Worm (Caenorhabditis elegans) whole organism, L1 larva: ENCODE results near the gene Y67D8C.22.

Experiments used
- aly-2 ChIP-seq: fragments of 150-350 bp; optimal IDR thresholded peaks from 2 replicates; lab custom pipeline; 2014; ENCODE audit warnings: missing biosample characterization, missing genetic modification characterization
- blmp-1 ChIP-seq: fragments of 150-350 bp; optimal IDR thresholded peaks from 2 replicates; lab custom pipeline; 2014; ENCODE audit warnings: missing biosample characterization, missing genetic modification characterization
- ceh-88 ChIP-seq: fragments of 200-800 bp; sonication (Bioruptor generic); IDR thresholded peaks from 2 replicates; pipeline ENCODE4 v1.3.6; 2022; ENCODE audit warnings: missing genetic modification characterization, missing compliant biosample characterization
- ceh-90 ChIP-seq: sonication (generic microtip); optimal IDR thresholded peaks from 2 replicates; lab custom pipeline; 2016; ENCODE audit warnings: missing genetic modification characterization, missing compliant biosample characterization
- ces-1 ChIP-seq: fragments of 150-350 bp; optimal IDR thresholded peaks from 2 replicates; lab custom pipeline; 2014; ENCODE audit warnings: missing biosample characterization, missing genetic modification reagents, missing genetic modification characterization
- dpl-1 ChIP-seq, 3 experiments: fragments of 150-350 bp in 2 of 3; sonication (generic microtip) in 1 of 3; optimal IDR thresholded peaks; 2 replicates each; lab custom pipeline; 2014 to 2017; ENCODE audit warnings: missing biosample characterization in 3 of 3, missing genetic modification characterization in 3 of 3, missing genetic modification reagents in 3 of 3
- efl-1 ChIP-seq, 4 experiments: fragments of 150-350 bp; optimal IDR thresholded peaks in 3 of 4; peaks in 1 of 4; 1 replicate in 1 of 4; 2 replicates in 3 of 4; lab custom pipeline; 2014; ENCODE audit warnings: missing biosample characterization in 2 of 4, missing genetic modification characterization in 2 of 4, missing genetic modification reagents in 2 of 4
- efl-3 ChIP-seq: fragments of 200-800 bp; sonication (Bioruptor generic); optimal IDR thresholded peaks from 2 replicates; lab custom pipeline; 2018; ENCODE audit warnings: mild to moderate bottlenecking, missing genetic modification characterization, missing compliant biosample characterization
- fkh-4 ChIP-seq: sonication (generic microtip); optimal IDR thresholded peaks from 2 replicates; lab custom pipeline; 2016; ENCODE audit warnings: missing compliant biosample characterization, missing genetic modification characterization, borderline replicate concordance
- fkh-8 ChIP-seq: sonication (generic microtip); optimal IDR thresholded peaks from 2 replicates; lab custom pipeline; 2016; ENCODE audit warnings: mild to moderate bottlenecking, missing genetic modification characterization, missing compliant biosample characterization
- fos-1 ChIP-seq: fragments of 150-350 bp; optimal IDR thresholded peaks from 2 replicates; lab custom pipeline; 2014; ENCODE audit warnings: missing biosample characterization, missing genetic modification characterization
- hlh-17 ChIP-seq: fragments of 200-800 bp; sonication (Bioruptor generic); optimal IDR thresholded peaks from 2 replicates; lab custom pipeline; 2018; ENCODE audit warnings: missing genetic modification characterization, mild to moderate bottlenecking, missing compliant biosample characterization, moderate library complexity, borderline replicate concordance
- hpl-2 ChIP-seq: fragments of 150-350 bp; optimal IDR thresholded peaks from 2 replicates; lab custom pipeline; 2014; ENCODE audit warnings: missing biosample characterization, missing genetic modification reagents, missing genetic modification characterization
- isw-1 ChIP-seq: fragments of 200-800 bp; sonication (Bioruptor generic); IDR thresholded peaks from 2 replicates; pipeline ENCODE4 v1.3.6; 2022; ENCODE audit warnings: missing genetic modification characterization, missing compliant biosample characterization
- jun-1 ChIP-seq: fragments of 150-350 bp; optimal IDR thresholded peaks from 2 replicates; lab custom pipeline; 2014; ENCODE audit warnings: missing biosample characterization, missing genetic modification reagents, missing genetic modification characterization
- lin-14 ChIP-seq: fragments of 200-800 bp; sonication (Bioruptor generic); optimal IDR thresholded peaks from 2 replicates; lab custom pipeline; 2018; ENCODE audit warnings: mild to moderate bottlenecking, missing genetic modification characterization, moderate library complexity, missing compliant biosample characterization
- mab-9 ChIP-seq: fragments of 200-800 bp; sonication (Bioruptor generic); IDR thresholded peaks from 2 replicates; pipeline ENCODE4 v1.3.6; 2022; ENCODE audit warnings: missing genetic modification reagents, missing genetic modification characterization, missing compliant biosample characterization
- mdl-1 ChIP-seq, 2 experiments: fragments of 150-350 bp; optimal IDR thresholded peaks; 2 replicates each; lab custom pipeline; 2014 to 2017; ENCODE audit warnings: missing biosample characterization in 2 of 2, missing genetic modification characterization in 2 of 2, inconsistent platforms in 1 of 2
- mef-2 ChIP-seq: fragments of 150-350 bp; optimal IDR thresholded peaks from 2 replicates; lab custom pipeline; 2014; ENCODE audit warnings: missing biosample characterization, missing genetic modification characterization
- nhr-12 ChIP-seq: sonication (generic microtip); optimal IDR thresholded peaks from 2 replicates; lab custom pipeline; 2017; ENCODE audit warnings: missing biosample characterization, missing genetic modification characterization
- nhr-237 ChIP-seq: fragments of 150-350 bp; optimal IDR thresholded peaks from 2 replicates; lab custom pipeline; 2014; ENCODE audit warnings: missing biosample characterization, missing genetic modification characterization
- nhr-47 ChIP-seq: sonication (generic microtip); optimal IDR thresholded peaks from 2 replicates; lab custom pipeline; 2016; ENCODE audit warnings: mild to moderate bottlenecking, missing genetic modification characterization, moderate library complexity, missing compliant biosample characterization
- nhr-71 ChIP-seq: sonication (generic microtip); optimal IDR thresholded peaks from 2 replicates; lab custom pipeline; 2016; ENCODE audit warnings: mild to moderate bottlenecking, missing genetic modification characterization, moderate library complexity, missing compliant biosample characterization
- nhr-85 ChIP-seq: sonication (generic microtip); peaks from one replicate; lab custom pipeline; 2016; ENCODE audit warnings: missing genetic modification characterization, inconsistent platforms, missing compliant biosample characterization
- nhr-90 ChIP-seq: sonication (generic microtip); optimal IDR thresholded peaks from 2 replicates; lab custom pipeline; 2016; ENCODE audit warnings: mild to moderate bottlenecking, missing genetic modification characterization, missing compliant biosample characterization; ENCODE audit not compliant: poor library complexity
- rnt-1 ChIP-seq: sonication (generic microtip); optimal IDR thresholded peaks from 2 replicates; lab custom pipeline; 2016; ENCODE audit warnings: mild to moderate bottlenecking, missing genetic modification characterization, moderate library complexity, missing compliant biosample characterization
- snpc-4 ChIP-seq: fragments of 150-350 bp; optimal IDR thresholded peaks from 2 replicates; lab custom pipeline; 2014; ENCODE audit warnings: missing biosample characterization, missing genetic modification characterization
- sox-4 ChIP-seq: sonication (generic microtip); optimal IDR thresholded peaks from 2 replicates; lab custom pipeline; 2016; ENCODE audit warnings: missing genetic modification characterization, missing compliant biosample characterization
- unc-130 ChIP-seq: fragments of 150-350 bp; optimal IDR thresholded peaks from 2 replicates; lab custom pipeline; 2017; ENCODE audit warnings: missing biosample characterization, missing genetic modification characterization, inconsistent platforms
- unc-62 ChIP-seq: fragments of 150-350 bp; optimal IDR thresholded peaks from 2 replicates; lab custom pipeline; 2014; ENCODE audit warnings: missing biosample characterization, missing genetic modification reagents, missing genetic modification characterization
- xbp-1 ChIP-seq: sonication (generic microtip); optimal IDR thresholded peaks from 2 replicates; lab custom pipeline; 2016; ENCODE audit warnings: missing genetic modification characterization, missing compliant biosample characterization
- zip-4 ChIP-seq: fragments of 200-800 bp; sonication (Bioruptor generic); optimal IDR thresholded peaks from 2 replicates; lab custom pipeline; 2018; ENCODE audit warnings: mild to moderate bottlenecking, missing genetic modification characterization, moderate library complexity, missing compliant biosample characterization
- ztf-11 ChIP-seq, 2 experiments: sonication (generic microtip); optimal IDR thresholded peaks; 2 replicates each; lab custom pipeline; 2016 to 2017; ENCODE audit warnings: missing genetic modification characterization in 2 of 2, missing biosample characterization in 1 of 2, missing compliant biosample characterization in 1 of 2

Gene Y67D8C.22

DNA sequence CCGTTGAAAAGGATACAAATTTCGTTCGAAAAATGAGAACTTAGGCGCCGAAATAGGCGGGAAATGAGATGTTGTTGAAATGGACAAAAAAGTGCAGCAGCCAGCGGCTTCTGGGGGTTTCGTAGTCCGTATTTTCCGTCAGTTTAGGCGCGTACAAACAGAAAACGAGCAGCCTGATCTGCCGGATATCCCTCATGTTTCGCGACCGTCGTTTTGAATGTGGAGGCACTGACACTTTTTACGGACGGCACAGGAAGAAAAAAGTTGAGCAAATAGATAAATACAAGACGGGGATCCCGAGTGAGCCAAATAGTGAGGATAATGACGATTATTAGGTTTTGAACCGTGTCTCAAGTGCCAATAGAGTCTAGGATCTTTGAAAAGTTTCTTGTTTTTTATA is at the start of gene Y67D8C.22:
TSS of gene Y67D8C.22 (minus strand) at position 101 of the 400 bp plus-strand sequence.
- no peak for TF ChIP-seq hlh-17
- TF ChIP-seq fkh-8 (tag; lab: Kevin White, UChicago), result no peak

- no peak for TF ChIP-seq hpl-2
- TF ChIP-seq ceh-88 (GFP tag; lab: Robert Waterston, UW), result no peak
- TF ChIP-seq fkh-4 (tag; lab: Kevin White, UChicago), result no peak
- TF ChIP-seq dpl-1 (GFP tag; optimal IDR thresholded peaks at IDR 0.05; lab: Kevin White, UChicago), result no peak
- no peak for TF ChIP-seq blmp-1 (tag; lab: Kevin White, UChicago)
- no peak for TF ChIP-seq efl-3 (GFP tag; lab: Kevin White, UChicago)
- no peak for TF ChIP-seq mef-2 (tag; lab: Kevin White, UChicago)
- TF ChIP-seq nhr-12 (tag; lab: Kevin White, UChicago), result no peak
- TF ChIP-seq snpc-4 (tag; lab: Kevin White, UChicago), result no peak
- no peak for TF ChIP-seq fos-1 (tag; lab: Kevin White, UChicago)
- TF ChIP-seq nhr-47 (tag; lab: Kevin White, UChicago), result no peak
- no peak for TF ChIP-seq isw-1
- no peak for TF ChIP-seq mdl-1 (tag; optimal IDR thresholded peaks at IDR 0.05; lab: Kevin White, UChicago)
- TF ChIP-seq unc-130 (tag; lab: Kevin White, UChicago), result no peak
- no peak for TF ChIP-seq ces-1 (GFP tag; lab: Kevin White, UChicago)
- no peak for TF ChIP-seq nhr-71 (tag; lab: Kevin White, UChicago)
- no peak for TF ChIP-seq rnt-1 (tag; lab: Kevin White, UChicago)
Measured at ce11 chrIV:3121060-3121459, 45.0 kb upstream of the Y67D8C.22 start.

DNA sequence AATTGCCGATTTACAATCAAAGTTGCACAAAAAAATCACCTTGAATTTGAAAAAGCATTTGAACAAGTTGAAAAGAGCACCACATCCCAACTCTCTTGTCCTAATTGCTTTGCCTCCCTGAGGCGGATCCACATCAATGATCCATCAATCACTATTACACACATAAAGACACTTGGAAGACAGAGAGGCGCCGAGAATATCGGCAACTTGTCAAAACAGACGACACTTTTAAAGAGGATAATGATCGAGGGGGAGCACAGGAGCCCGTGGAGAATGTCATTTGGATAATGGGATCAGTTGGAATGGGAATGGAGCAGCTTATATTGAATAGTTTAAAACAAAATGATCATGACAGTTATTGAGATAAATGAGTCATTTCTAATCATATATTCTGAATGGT is 25.1 kb upstream of the Y67D8C.22 start:
- peak; percentile 39 for TF ChIP-seq rnt-1 (tag; lab: Kevin White, UChicago)
- no peak for TF ChIP-seq jun-1 (tag; lab: Kevin White, UChicago)
- TF ChIP-seq, all 84 proteins: peak for 1

- TF ChIP-seq lin-14, result peak; percentile 69
- TF ChIP-seq sox-4 (tag; lab: Kevin White, UChicago), result no peak
- TF ChIP-seq xbp-1 (tag; lab: Kevin White, UChicago), result no peak
- TF ChIP-seq nhr-85 (tag; lab: Kevin White, UChicago), result peak; percentile 53
- TF ChIP-seq jun-1 (tag; lab: Kevin White, UChicago), result no peak
- peak; percentile 3 for TF ChIP-seq rnt-1 (tag; lab: Kevin White, UChicago)
- TF ChIP-seq mab-9, result no peak
Measured at ce11 chrIV:3097019-3097418, 20.9 kb upstream of the Y67D8C.22 start.

DNA sequence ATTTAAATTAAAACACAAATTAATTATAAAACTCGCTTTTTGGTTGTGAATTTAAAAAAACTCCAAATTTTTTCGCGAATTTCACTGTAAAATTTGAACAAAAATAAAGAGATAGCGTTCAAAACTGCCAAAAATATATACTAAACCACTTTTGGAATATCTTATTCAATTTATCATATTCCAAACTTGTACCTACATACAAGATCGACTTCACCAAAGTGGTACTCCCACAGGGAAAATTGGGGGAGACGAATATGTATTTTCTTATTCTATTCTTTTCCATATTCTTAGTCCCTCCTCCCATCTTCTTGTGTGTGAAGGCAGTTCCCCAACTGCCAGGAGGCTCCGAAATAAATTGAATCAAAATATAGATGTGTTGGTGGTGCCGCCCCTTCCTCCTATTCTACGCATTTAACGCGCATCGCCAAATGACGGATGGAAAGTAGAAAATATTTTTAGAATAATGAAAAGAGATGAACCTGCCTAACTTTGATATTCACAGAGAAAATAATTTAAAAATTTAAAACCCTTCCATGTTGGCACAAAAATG is 20.0 kb upstream of the Y67D8C.22 start:
- no peak for TF ChIP-seq ceh-90 (tag; lab: Kevin White, UChicago)
- no peak for TF ChIP-seq efl-1 (optimal IDR thresholded peaks at IDR 0.05; lab: Kevin White, UChicago)
- peak in 1 of 2 experiments; percentile 92 for TF ChIP-seq efl-1 (GFP tag; optimal IDR thresholded peaks at IDR 0.05 in 1 of 2; lab: Kevin White, UChicago)
- peak; percentile 53 for TF ChIP-seq ces-1 (GFP tag; lab: Kevin White, UChicago)

- no peak for TF ChIP-seq ces-1 (GFP tag; lab: Kevin White, UChicago)
- TF ChIP-seq ceh-88 (GFP tag; lab: Robert Waterston, UW), result no peak
- no peak for TF ChIP-seq ztf-11 (tag; optimal IDR thresholded peaks at IDR 0.05; lab: Kevin White, UChicago)
- TF ChIP-seq unc-62 (GFP tag; lab: Kevin White, UChicago), result no peak
- TF ChIP-seq aly-2 (tag; lab: Kevin White, UChicago), result no peak
- no peak for TF ChIP-seq isw-1
- no peak for TF ChIP-seq nhr-12 (tag; lab: Kevin White, UChicago)
- TF ChIP-seq dpl-1 (GFP tag; optimal IDR thresholded peaks at IDR 0.05; lab: Kevin White, UChicago), result no peak
- no peak for TF ChIP-seq zip-4 (GFP tag; lab: Kevin White, UChicago)
- no peak for TF ChIP-seq nhr-90 (tag; lab: Kevin White, UChicago)
- TF ChIP-seq nhr-237, result no peak
Measured at ce11 chrIV:3092978-3093377, 16.9 kb upstream of the Y67D8C.22 start.
